Fruit fly (Drosophila melanogaster): ENCODE measurements around the gene CG16790.

CG16790 gene

DNA sequence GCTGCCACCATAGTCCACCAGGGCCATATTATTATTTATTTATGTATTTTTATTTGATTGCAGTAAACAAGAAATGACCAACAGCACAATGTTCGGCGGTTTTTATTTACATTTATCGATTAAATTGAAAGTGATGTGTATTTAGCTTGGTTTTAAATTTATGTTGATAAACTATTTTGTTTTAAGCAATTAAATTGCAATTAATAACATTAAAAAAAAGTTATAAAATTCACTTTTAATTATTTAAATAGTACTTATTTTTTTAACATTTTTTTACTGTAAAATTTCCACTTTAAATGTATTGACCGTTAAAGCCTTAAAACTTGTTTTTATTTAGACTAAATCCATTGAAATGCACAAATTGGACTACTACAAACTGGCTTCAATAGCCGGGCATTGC is at the start of gene CG16790:
Gene CG16790 (minus strand): TSS at position 101 of the 400 bp plus-strand sequence.
- TF ChIP-seq insv (optimal IDR thresholded peaks at IDR 0.05) (no peak), Sin3A (optimal IDR thresholded peaks at IDR 0.05) (no peak), ttk (optimal IDR thresholded peaks at IDR 0.05) (no peak), Myc (optimal IDR thresholded peaks at IDR 0.05) (no peak), h (optimal IDR thresholded peaks at IDR 0.05) (no peak), psq (optimal IDR thresholded peaks at IDR 0.05) (no peak)

DNA sequence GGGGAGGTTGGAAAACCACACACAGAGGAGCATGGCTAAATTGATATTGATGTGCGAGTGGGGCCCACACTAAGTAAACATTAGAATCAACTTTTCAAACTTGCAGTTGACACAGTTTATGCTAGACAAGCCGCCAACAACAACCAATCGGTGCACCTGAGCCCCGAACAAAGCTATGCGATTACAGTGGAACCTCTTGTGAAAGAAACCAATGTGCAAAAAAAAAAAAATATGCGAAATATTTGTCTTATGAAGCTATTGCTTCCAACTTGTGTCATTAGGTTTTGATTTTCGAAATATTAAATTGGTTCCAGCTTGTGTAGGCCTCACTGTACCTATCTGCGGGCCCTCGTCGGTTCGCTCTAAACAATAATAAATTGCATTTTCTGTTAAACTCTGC is 48.3 kb upstream of the CG16790 start:
- no peak for TF ChIP-seq psq (optimal IDR thresholded peaks at IDR 0.05)
- no peak for TF ChIP-seq ttk (optimal IDR thresholded peaks at IDR 0.05)
- no peak for TF ChIP-seq insv (optimal IDR thresholded peaks at IDR 0.05)
- TF ChIP-seq Sin3A (optimal IDR thresholded peaks at IDR 0.05), result no peak
- no peak for TF ChIP-seq Myc (optimal IDR thresholded peaks at IDR 0.05)
- TF ChIP-seq h (optimal IDR thresholded peaks at IDR 0.05), result no peak

- no peak for TF ChIP-seq psq (optimal IDR thresholded peaks at IDR 0.05)
Observed at dm6 chr3R:9613124-9613523, 43.1 kb upstream of the CG16790 start.

- TF ChIP-seq h (optimal IDR thresholded peaks at IDR 0.05), result no peak
- TF ChIP-seq Sin3A (optimal IDR thresholded peaks at IDR 0.05), result no peak
- no peak for TF ChIP-seq ttk (optimal IDR thresholded peaks at IDR 0.05)
- no peak for TF ChIP-seq Myc (optimal IDR thresholded peaks at IDR 0.05)
- TF ChIP-seq insv (optimal IDR thresholded peaks at IDR 0.05), result no peak
- no peak for TF ChIP-seq psq (optimal IDR thresholded peaks at IDR 0.05)
Observed at dm6 chr3R:9612217-9612616, 42.2 kb upstream of the CG16790 start.

- TF ChIP-seq ttk (optimal IDR thresholded peaks at IDR 0.05) (no peak), insv (optimal IDR thresholded peaks at IDR 0.05) (no peak), Myc (optimal IDR thresholded peaks at IDR 0.05) (no peak), Sin3A (optimal IDR thresholded peaks at IDR 0.05) (no peak), h (optimal IDR thresholded peaks at IDR 0.05) (no peak), psq (optimal IDR thresholded peaks at IDR 0.05) (no peak)
Observed at dm6 chr3R:9608206-9608605, 38.2 kb upstream of the CG16790 start.

DNA sequence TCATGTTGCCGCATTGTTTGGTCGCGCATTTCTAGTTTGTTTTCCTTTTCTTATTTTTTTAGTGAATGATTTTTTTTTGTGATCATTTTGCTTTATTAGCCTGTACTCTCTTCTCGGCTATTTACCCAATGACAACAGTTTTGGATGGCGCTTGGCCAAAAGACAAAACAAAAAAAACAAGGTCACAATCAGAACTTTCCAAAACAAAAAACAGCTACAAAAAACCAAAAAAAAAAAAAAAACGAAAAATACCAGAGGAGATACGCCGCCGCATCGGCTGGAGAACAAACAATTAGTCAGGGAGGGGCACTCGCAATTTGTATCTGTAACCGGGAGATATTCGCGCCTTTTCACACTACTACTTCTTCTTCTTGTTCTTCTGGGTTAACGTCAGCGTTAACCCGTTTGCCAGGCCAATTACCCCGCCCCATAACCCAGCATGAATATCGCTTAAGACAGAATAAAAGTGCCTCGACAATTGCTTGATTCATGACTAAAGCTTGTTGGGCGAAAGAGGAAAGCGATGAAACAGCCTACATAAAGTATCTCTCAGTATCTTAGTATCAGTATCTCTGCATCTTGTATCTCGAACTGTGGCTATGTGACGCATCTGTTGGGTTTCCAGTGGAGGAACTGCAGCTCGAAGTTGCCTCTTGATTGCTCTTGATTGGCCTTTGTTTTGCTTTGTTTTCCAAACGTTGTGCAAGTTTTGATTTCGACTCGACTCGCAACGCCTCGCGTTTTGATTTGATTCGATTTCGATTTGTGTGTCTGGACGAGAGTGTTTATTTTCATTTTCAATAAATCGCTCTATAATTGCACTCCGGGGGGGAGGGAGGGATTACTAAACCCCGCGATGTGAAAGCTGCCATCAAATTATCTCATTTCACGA is 37.1 kb upstream of the CG16790 start:
- TF ChIP-seq h (optimal IDR thresholded peaks at IDR 0.05), result no peak
- TF ChIP-seq ttk (optimal IDR thresholded peaks at IDR 0.05), result no peak
- TF ChIP-seq insv (optimal IDR thresholded peaks at IDR 0.05), result no peak
- TF ChIP-seq Myc (optimal IDR thresholded peaks at IDR 0.05), result no peak
- no peak for TF ChIP-seq psq (optimal IDR thresholded peaks at IDR 0.05)
- TF ChIP-seq Sin3A (optimal IDR thresholded peaks at IDR 0.05), result no peak

DNA sequence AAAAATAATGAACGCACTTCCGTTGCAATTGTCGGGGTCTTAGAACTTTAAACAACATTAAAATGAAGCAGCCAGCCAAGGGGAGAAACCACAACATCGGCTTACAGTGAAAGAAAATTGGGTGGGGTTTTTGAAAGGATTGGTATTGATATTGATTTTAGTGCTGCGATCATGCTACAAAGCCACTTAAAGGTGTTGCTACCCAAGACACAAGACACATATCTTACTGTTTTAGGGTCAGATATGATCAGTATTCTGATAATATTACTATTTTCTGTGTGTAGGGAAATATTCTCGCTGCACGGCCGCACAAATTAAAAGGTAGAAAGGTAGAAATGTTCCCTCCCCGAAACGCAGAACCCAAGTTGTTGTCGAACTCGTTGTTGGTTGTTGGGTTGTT is 35.1 kb upstream of the CG16790 start:
- no peak for TF ChIP-seq Sin3A (optimal IDR thresholded peaks at IDR 0.05)
- TF ChIP-seq insv (optimal IDR thresholded peaks at IDR 0.05), result no peak
- no peak for TF ChIP-seq h (optimal IDR thresholded peaks at IDR 0.05)
- no peak for TF ChIP-seq ttk (optimal IDR thresholded peaks at IDR 0.05)
- TF ChIP-seq Myc (optimal IDR thresholded peaks at IDR 0.05), result no peak
- TF ChIP-seq psq (optimal IDR thresholded peaks at IDR 0.05), result no peak

- TF ChIP-seq ttk (optimal IDR thresholded peaks at IDR 0.05) (no peak), h (optimal IDR thresholded peaks at IDR 0.05) (no peak), Myc (optimal IDR thresholded peaks at IDR 0.05) (no peak), psq (optimal IDR thresholded peaks at IDR 0.05) (no peak)
Observed at dm6 chr3R:9604445-9605020, 34.5 kb upstream of the CG16790 start.

DNA sequence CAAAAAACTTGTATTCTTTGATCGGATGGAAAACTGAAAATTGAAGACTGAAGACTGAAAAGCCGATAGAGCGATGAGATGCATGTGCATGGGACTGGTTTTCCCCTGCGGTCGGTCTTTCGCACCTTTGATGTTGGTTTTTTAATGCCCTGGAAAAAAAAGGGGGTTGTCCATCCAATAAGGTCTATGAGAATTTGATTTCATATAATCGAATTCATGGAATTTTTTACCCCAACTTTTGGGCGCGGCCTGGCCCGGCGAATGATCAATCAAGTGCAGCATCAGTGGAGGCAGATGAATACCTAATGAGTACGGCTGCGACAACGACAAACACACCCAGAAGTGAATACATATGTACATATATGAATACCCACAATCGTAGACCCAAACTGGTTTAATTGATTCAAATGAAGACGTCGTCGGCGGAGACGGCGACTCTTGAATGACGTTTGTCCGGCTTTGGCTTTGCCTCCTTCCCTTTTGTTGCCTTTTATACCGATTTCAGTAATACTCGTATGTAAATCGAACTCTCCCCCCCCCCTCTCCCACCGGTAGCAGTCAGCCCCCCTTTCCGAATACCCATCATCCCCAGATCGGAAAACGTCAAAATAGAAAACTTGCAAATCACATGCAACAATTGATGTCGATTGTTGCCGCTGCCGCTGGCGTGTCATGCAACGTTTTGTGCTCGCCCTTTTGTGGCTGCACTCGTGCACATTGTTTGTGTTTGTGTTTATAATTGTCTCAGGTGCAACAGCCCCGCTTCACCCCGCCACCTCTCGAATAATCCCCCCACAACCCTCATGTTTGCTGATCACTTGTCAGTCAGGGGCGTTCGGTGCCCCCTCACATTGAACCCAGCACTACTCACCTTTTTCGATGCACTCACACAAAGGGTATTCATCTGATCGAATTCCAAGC is 33.3 kb upstream of the CG16790 start:
- no peak for TF ChIP-seq Myc (optimal IDR thresholded peaks at IDR 0.05)
- no peak for TF ChIP-seq ttk (optimal IDR thresholded peaks at IDR 0.05)
- TF ChIP-seq insv (optimal IDR thresholded peaks at IDR 0.05), result no peak
- no peak for TF ChIP-seq h (optimal IDR thresholded peaks at IDR 0.05)
- no peak for TF ChIP-seq Sin3A (optimal IDR thresholded peaks at IDR 0.05)
- TF ChIP-seq psq (optimal IDR thresholded peaks at IDR 0.05), result no peak

dm6 chr3R:9601949-9602348 is 31.9 kb upstream of the CG16790 start:
- TF ChIP-seq insv (optimal IDR thresholded peaks at IDR 0.05) (no peak), Sin3A (optimal IDR thresholded peaks at IDR 0.05) (no peak), ttk (optimal IDR thresholded peaks at IDR 0.05) (no peak), psq (optimal IDR thresholded peaks at IDR 0.05) (no peak), h (optimal IDR thresholded peaks at IDR 0.05) (no peak), Myc (optimal IDR thresholded peaks at IDR 0.05) (no peak)

DNA sequence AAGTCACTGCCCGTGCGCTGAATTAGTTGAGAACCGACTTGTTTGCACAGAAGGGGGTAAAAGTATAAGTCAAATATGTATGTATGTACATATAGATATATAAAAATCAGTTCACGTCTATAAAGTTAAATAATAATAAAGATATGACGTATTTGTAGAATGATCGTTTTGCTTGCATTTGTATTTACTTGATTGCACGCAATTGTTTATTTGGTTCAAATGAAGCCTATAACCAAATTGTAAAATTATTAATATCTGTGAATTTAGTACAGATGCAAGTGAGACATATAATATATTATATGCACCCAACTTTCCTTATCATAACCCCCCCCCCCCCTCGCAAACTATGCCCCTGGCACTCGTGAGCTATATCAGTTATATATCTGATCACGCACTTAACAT is 30.5 kb upstream of the CG16790 start:
- no peak for TF ChIP-seq Myc (optimal IDR thresholded peaks at IDR 0.05)
- TF ChIP-seq ttk (optimal IDR thresholded peaks at IDR 0.05), result no peak
- no peak for TF ChIP-seq h (optimal IDR thresholded peaks at IDR 0.05)
- no peak for TF ChIP-seq Sin3A (optimal IDR thresholded peaks at IDR 0.05)

DNA sequence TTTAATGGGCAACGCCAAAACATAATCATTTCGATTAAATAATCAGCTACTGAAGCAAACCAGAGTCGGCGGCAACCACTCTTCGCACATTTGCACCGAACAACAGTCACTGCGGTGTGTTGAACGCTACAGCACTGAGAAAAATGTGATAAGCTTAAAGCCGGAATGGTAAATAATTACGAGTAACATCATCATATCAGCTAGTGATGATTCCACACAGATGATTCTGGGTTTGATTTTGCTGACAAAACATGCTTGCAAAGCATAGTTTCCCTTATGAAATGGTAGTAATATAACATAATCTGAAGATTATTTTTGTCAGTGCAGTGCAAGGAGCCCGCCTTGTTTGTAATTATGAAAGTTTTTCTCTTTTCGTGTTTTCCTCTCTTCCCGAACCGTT is 28.1 kb upstream of the CG16790 start:
- TF ChIP-seq Myc (optimal IDR thresholded peaks at IDR 0.05) (no peak), ttk (optimal IDR thresholded peaks at IDR 0.05) (no peak), insv (optimal IDR thresholded peaks at IDR 0.05) (no peak), psq (optimal IDR thresholded peaks at IDR 0.05) (no peak), Sin3A (optimal IDR thresholded peaks at IDR 0.05) (no peak), h (optimal IDR thresholded peaks at IDR 0.05) (no peak)

Data from Kc167 (cell line).